Worm (Caenorhabditis elegans) whole organism, early embryonic: ENCODE results near the gene hsp-4.

Source experiments
- ama-1 ChIP-seq: fragments of 150-350 bp; optimal IDR thresholded peaks from 2 replicates; lab custom pipeline; 2014
- tbx-11 ChIP-seq: fragments of 200-800 bp; sonication (Bioruptor generic); IDR thresholded peaks from 2 replicates; pipeline ENCODE4 v1.3.6; 2022; ENCODE audit warnings: missing genetic modification characterization, missing compliant biosample characterization
- tbx-37 ChIP-seq: fragments of 200-800 bp; sonication (Bioruptor generic); conservative IDR thresholded peaks from 2 replicates; pipeline ENCODE4 v1.3.6; 2022; ENCODE audit warnings: missing genetic modification reagents, missing genetic modification characterization, missing compliant biosample characterization

DNA sequence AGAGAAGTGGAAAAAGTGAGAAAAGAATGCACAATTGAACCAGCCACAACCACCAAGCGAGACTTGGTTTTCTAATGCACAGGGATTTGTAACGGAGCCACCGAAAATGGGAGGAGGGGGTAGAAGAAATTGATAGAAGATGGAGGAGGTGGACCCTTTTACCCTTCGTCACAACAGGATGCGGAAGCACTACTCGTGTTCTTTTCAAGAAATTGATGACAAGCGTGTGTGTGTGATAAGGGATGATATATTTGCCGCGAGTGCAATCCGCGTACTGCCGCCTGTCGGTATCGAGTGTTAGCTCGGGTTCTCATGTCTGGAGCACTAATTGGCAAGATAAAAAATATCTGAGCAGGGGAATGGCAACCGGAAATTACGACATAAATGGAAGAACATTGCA lies 28.5 kb downstream of the hsp-4 start, which contains the start of gene F21D12.3:
- TF ChIP-seq tbx-37: no peak
- no peak for TF ChIP-seq ama-1 (lab: Kevin White, UChicago)
- TF ChIP-seq tbx-11: no peak
